Worm (Caenorhabditis elegans): ENCODE measurements around the gene ZK354.6.

The ZK354.6 gene

ce11 chrIV:5344168-5344567 lies 46.8 kb upstream of the ZK354.6 start (continued):
- TF ChIP-seq cebp-1 (GFP tag; IDR thresholded peaks at IDR 0.05) (no peak), cebp-1 (tag; optimal IDR thresholded peaks at IDR 0.05) (no peak), dpl-1 (GFP tag; optimal IDR thresholded peaks at IDR 0.05) (no peak), athp-1 (tag; optimal IDR thresholded peaks at IDR 0.05) (no peak), nfya-1 (tag; optimal IDR thresholded peaks at IDR 0.05; ENCODE audit: borderline replicate concordance, insufficient read depth) (no peak), lag-1 (GFP tag; IDR thresholded peaks at IDR 0.05) (no peak), lin-54 (GFP tag; optimal IDR thresholded peaks at IDR 0.05) (peak; percentile 41), ccch-3 (GFP tag; optimal IDR thresholded peaks at IDR 0.05) (no peak), pbrm-1 (GFP tag; IDR thresholded peaks at IDR 0.05) (0 out of 2 replicates have a peak, but pooled peaks have one; percentile 53), akir-1 (GFP tag; optimal IDR thresholded peaks at IDR 0.05) (no peak), attf-5 (GFP tag; optimal IDR thresholded peaks at IDR 0.05) (no peak), hlh-12 (tag; optimal IDR thresholded peaks at IDR 0.05) (no peak), C06A6.2 (GFP tag; conservative IDR thresholded peaks at IDR 0.05) (no peak), F22D6.2 (tag; optimal IDR thresholded peaks at IDR 0.05) (no peak), Y95B8A.8 (GFP tag; IDR thresholded peaks at IDR 0.05) (0 out of 2 replicates have a peak, but pooled peaks have one; percentile 24), ceh-40 (GFP tag; IDR thresholded peaks at IDR 0.05) (no peak), ztf-22 (GFP tag; optimal IDR thresholded peaks at IDR 0.05) (no peak), aptf-3 (GFP tag; IDR thresholded peaks at IDR 0.05) (no peak), F49E8.2 (tag; optimal IDR thresholded peaks at IDR 0.05; ENCODE audit: insufficient read depth) (no peak), fkh-3 (tag; optimal IDR thresholded peaks at IDR 0.05) (no peak), ekl-4 (GFP tag; IDR thresholded peaks at IDR 0.05) (no peak), cebp-2 (GFP tag; IDR thresholded peaks at IDR 0.05) (no peak), B0035.1 (tag; optimal IDR thresholded peaks at IDR 0.05) (no peak), F55B11.4 (tag; optimal IDR thresholded peaks at IDR 0.05; ENCODE audit: borderline replicate concordance, insufficient read depth) (no peak), madf-6 (GFP tag; IDR thresholded peaks at IDR 0.05) (no peak), nfyb-1 (GFP tag; IDR thresholded peaks at IDR 0.05) (0 out of 2 replicates have a peak, but pooled peaks have one; percentile 36), rcor-1 (GFP tag; IDR thresholded peaks at IDR 0.05) (no peak), ceh-79 (tag; optimal IDR thresholded peaks at IDR 0.05) (no peak), Y79H2A.3 (GFP tag; conservative IDR thresholded peaks at IDR 0.05) (no peak), F39B2.1 (GFP tag; IDR thresholded peaks at IDR 0.05) (no peak), sea-2 (GFP tag; IDR thresholded peaks at IDR 0.05) (no peak), ceh-58 (GFP tag; IDR thresholded peaks at IDR 0.05) (no peak), dpff-1 (tag; optimal IDR thresholded peaks at IDR 0.05) (no peak), bed-2 (GFP tag; IDR thresholded peaks at IDR 0.05) (no peak), pha-4 (tag; optimal IDR thresholded peaks at IDR 0.05) (no peak), Y67H2A.10 (GFP tag; conservative IDR thresholded peaks at IDR 0.05) (no peak), egl-44 (GFP tag; IDR thresholded peaks at IDR 0.05) (no peak), xnd-1 (tag; optimal IDR thresholded peaks at IDR 0.05) (no peak), F37B4.10 (GFP tag; IDR thresholded peaks at IDR 0.05) (no peak), efl-1 (GFP tag; optimal IDR thresholded peaks at IDR 0.05) (no peak), repo-1 (tag; optimal IDR thresholded peaks at IDR 0.05) (no peak), Y53F4B.3 (GFP tag; IDR thresholded peaks at IDR 0.05) (no peak), zim-3 (tag; optimal IDR thresholded peaks at IDR 0.05) (no peak), lsl-1 (GFP tag; optimal IDR thresholded peaks at IDR 0.05) (no peak), rec-8 (tag; optimal IDR thresholded peaks at IDR 0.05) (no peak), unc-62 (GFP tag; optimal IDR thresholded peaks at IDR 0.05) (no peak), F10E7.11 (tag; optimal IDR thresholded peaks at IDR 0.05) (no peak), sptf-2 (GFP tag; optimal IDR thresholded peaks at IDR 0.05) (no peak), ceh-100 (GFP tag; IDR thresholded peaks at IDR 0.05) (no peak), ztf-26 (tag; optimal IDR thresholded peaks at IDR 0.05) (no peak)

Data from whole organism, young adult.